Worm (Caenorhabditis elegans) whole organism, L2 larva: ENCODE data around the gene T25F10.1.

Source experiments
- ZK546.5 ChIP-seq: sonication (generic microtip); optimal IDR thresholded peaks from 2 replicates; lab custom pipeline; 2017; ENCODE audit warnings: missing biosample characterization, missing genetic modification characterization
- ama-1 ChIP-seq: fragments of 150-350 bp; optimal IDR thresholded peaks from 2 replicates; lab custom pipeline; 2018; ENCODE audit warnings: inconsistent platforms
- blmp-1 ChIP-seq: sonication (generic microtip); optimal IDR thresholded peaks from 2 replicates; lab custom pipeline; 2017; ENCODE audit warnings: missing genetic modification characterization, mild to moderate bottlenecking, missing compliant biosample characterization, antibody characterized with exemption, moderate library complexity; ENCODE audit not compliant: insufficient read depth
- elt-3 ChIP-seq: sonication (generic microtip); optimal IDR thresholded peaks from 2 replicates; lab custom pipeline; 2017; ENCODE audit warnings: missing biosample characterization, missing genetic modification characterization
- fos-1 ChIP-seq: fragments of 150-350 bp; optimal IDR thresholded peaks from 2 replicates; lab custom pipeline; 2014; ENCODE audit warnings: missing biosample characterization, missing genetic modification characterization
- nhr-12 ChIP-seq: fragments of 150-350 bp; optimal IDR thresholded peaks from 2 replicates; lab custom pipeline; 2014; ENCODE audit warnings: missing biosample characterization, missing genetic modification characterization
- nhr-23 ChIP-seq: fragments of 150-350 bp; optimal IDR thresholded peaks from 2 replicates; lab custom pipeline; 2014; ENCODE audit warnings: missing biosample characterization, missing genetic modification reagents, missing genetic modification characterization
- nhr-25 ChIP-seq: fragments of 150-350 bp; sonication (generic microtip); optimal IDR thresholded peaks from 3 replicates; lab custom pipeline; 2014; ENCODE audit warnings: missing biosample characterization, missing genetic modification characterization
- snpc-4 ChIP-seq: fragments of 150-350 bp; optimal IDR thresholded peaks from 2 replicates; lab custom pipeline; 2014; ENCODE audit warnings: missing biosample characterization, missing genetic modification characterization
- unc-39 ChIP-seq: fragments of 150-350 bp; optimal IDR thresholded peaks from 2 replicates; lab custom pipeline; 2014; ENCODE audit warnings: missing biosample characterization, missing genetic modification characterization
- zag-1 ChIP-seq: fragments of 150-350 bp; optimal IDR thresholded peaks from 2 replicates; lab custom pipeline; 2014; ENCODE audit warnings: missing biosample characterization, missing genetic modification characterization

DNA sequence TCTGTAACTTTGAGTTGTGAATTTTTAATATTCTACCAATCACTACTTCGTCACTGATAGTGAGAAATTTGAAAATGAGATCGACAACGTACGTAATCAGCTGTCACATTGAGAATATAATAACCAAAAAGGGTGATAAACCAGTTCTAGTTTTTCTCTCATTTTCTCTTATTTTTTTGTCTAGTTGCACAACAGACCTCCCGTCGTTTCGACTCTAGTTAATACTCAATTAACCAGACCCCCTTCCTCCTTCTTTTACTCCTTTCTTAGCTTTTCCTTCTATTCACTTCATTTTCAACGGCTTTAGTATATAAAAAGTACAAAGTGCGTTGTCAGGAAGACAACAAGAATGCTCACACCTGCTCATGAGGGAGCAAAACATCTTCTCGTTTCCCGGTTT, 41.1 kb upstream of the T25F10.1 start, which contains the start of gene ZC487.1:
- no peak for TF ChIP-seq fos-1 (tag; lab: Kevin White, UChicago)
- no peak for TF ChIP-seq nhr-12 (tag; lab: Kevin White, UChicago)
- no peak for TF ChIP-seq nhr-23 (tag; lab: Kevin White, UChicago)
- TF ChIP-seq ZK546.5 (tag; lab: Kevin White, UChicago) = no peak
- no peak for TF ChIP-seq ama-1 (lab: Kevin White, UChicago)
- TF ChIP-seq blmp-1 = no peak
- TF ChIP-seq snpc-4 = no peak
- TF ChIP-seq unc-39 (tag; lab: Kevin White, UChicago) = no peak
- no peak for TF ChIP-seq nhr-25 (tag; lab: Kevin White, UChicago)
- no peak for TF ChIP-seq zag-1 (tag; lab: Kevin White, UChicago)
- no peak for TF ChIP-seq elt-3 (tag; lab: Kevin White, UChicago)
